Worm (Caenorhabditis elegans) whole organism, L1 larva: ENCODE data around the gene C35A5.3.
A peak's percentile ranks its signal among the peaks of the same experiment; 100 is the strongest.

ENCODE experiments used
- C16A3.4 ChIP-seq: fragments of 150-350 bp; optimal IDR thresholded peaks from 2 replicates; lab custom pipeline; 2014; ENCODE audit warnings: missing biosample characterization, missing genetic modification characterization
- C34B4.2 ChIP-seq: sonication (generic microtip); optimal IDR thresholded peaks from 2 replicates; lab custom pipeline; 2017; ENCODE audit warnings: mild to moderate bottlenecking, missing genetic modification characterization, missing compliant biosample characterization
- aha-1 ChIP-seq: fragments of 150-350 bp; optimal IDR thresholded peaks from 2 replicates; lab custom pipeline; 2014; ENCODE audit warnings: missing biosample characterization, missing genetic modification characterization
- alr-1 ChIP-seq: fragments of 200-800 bp; sonication (Bioruptor generic); optimal IDR thresholded peaks from 2 replicates; lab custom pipeline; 2018; ENCODE audit warnings: borderline replicate concordance, mild to moderate bottlenecking, missing genetic modification characterization, missing compliant biosample characterization
- aly-2 ChIP-seq: fragments of 150-350 bp; optimal IDR thresholded peaks from 2 replicates; lab custom pipeline; 2014; ENCODE audit warnings: missing biosample characterization, missing genetic modification characterization
- ama-1 ChIP-seq: fragments of 150-350 bp; optimal IDR thresholded peaks from 2 replicates; lab custom pipeline; 2014
- blmp-1 ChIP-seq: fragments of 150-350 bp; optimal IDR thresholded peaks from 2 replicates; lab custom pipeline; 2014; ENCODE audit warnings: missing biosample characterization, missing genetic modification characterization
- ceh-90 ChIP-seq: sonication (generic microtip); optimal IDR thresholded peaks from 2 replicates; lab custom pipeline; 2016; ENCODE audit warnings: missing genetic modification characterization, missing compliant biosample characterization
- ces-1 ChIP-seq: fragments of 150-350 bp; optimal IDR thresholded peaks from 2 replicates; lab custom pipeline; 2014; ENCODE audit warnings: missing biosample characterization, missing genetic modification reagents, missing genetic modification characterization
- dpl-1 ChIP-seq, 3 experiments: fragments of 150-350 bp in 2 of 3; sonication (generic microtip) in 1 of 3; optimal IDR thresholded peaks; 2 replicates each; lab custom pipeline; 2014 to 2017; ENCODE audit warnings: missing biosample characterization in 3 of 3, missing genetic modification characterization in 3 of 3, missing genetic modification reagents in 3 of 3
- efl-1 ChIP-seq, 4 experiments: fragments of 150-350 bp; optimal IDR thresholded peaks in 3 of 4; peaks in 1 of 4; 1 replicate in 1 of 4; 2 replicates in 3 of 4; lab custom pipeline; 2014; ENCODE audit warnings: missing biosample characterization in 2 of 4, missing genetic modification characterization in 2 of 4, missing genetic modification reagents in 2 of 4
- egl-13 ChIP-seq: sonication (generic microtip); optimal IDR thresholded peaks from 2 replicates; lab custom pipeline; 2016; ENCODE audit warnings: missing genotype, missing genetic modification reagents, missing genetic modification characterization, missing compliant biosample characterization
- egl-27 ChIP-seq, 2 experiments: fragments of 150-350 bp in 1 of 2; sonication (generic microtip); optimal IDR thresholded peaks; 3 replicates each; lab custom pipeline; 2017 to 2018; ENCODE audit warnings: missing biosample characterization in 2 of 2, missing genetic modification characterization in 2 of 2, missing genetic modification reagents in 2 of 2
- elt-2 ChIP-seq: sonication (generic microtip); optimal IDR thresholded peaks from 2 replicates; lab custom pipeline; 2016; ENCODE audit warnings: missing genetic modification characterization, mild to moderate bottlenecking, inconsistent platforms, missing compliant biosample characterization, missing genetic modification reagents
- elt-3 ChIP-seq, 6 experiments: fragments of 150-350 bp in 1 of 6; sonication (generic microtip); optimal IDR thresholded peaks; 2 replicates each; lab custom pipeline; 2017 to 2018; ENCODE audit warnings: missing biosample characterization in 6 of 6, missing genetic modification characterization in 6 of 6, inconsistent platforms in 1 of 6
- ets-5 ChIP-seq: fragments of 200-800 bp; sonication (Bioruptor generic); IDR thresholded peaks from 2 replicates; pipeline ENCODE4 v1.3.6; 2022; ENCODE audit warnings: missing genetic modification characterization, missing compliant biosample characterization
- fkh-4 ChIP-seq: sonication (generic microtip); optimal IDR thresholded peaks from 2 replicates; lab custom pipeline; 2016; ENCODE audit warnings: missing compliant biosample characterization, missing genetic modification characterization, borderline replicate concordance
- fkh-8 ChIP-seq: sonication (generic microtip); optimal IDR thresholded peaks from 2 replicates; lab custom pipeline; 2016; ENCODE audit warnings: mild to moderate bottlenecking, missing genetic modification characterization, missing compliant biosample characterization
- fos-1 ChIP-seq: fragments of 150-350 bp; optimal IDR thresholded peaks from 2 replicates; lab custom pipeline; 2014; ENCODE audit warnings: missing biosample characterization, missing genetic modification characterization
- jun-1 ChIP-seq: fragments of 150-350 bp; optimal IDR thresholded peaks from 2 replicates; lab custom pipeline; 2014; ENCODE audit warnings: missing biosample characterization, missing genetic modification reagents, missing genetic modification characterization
- lin-13 ChIP-seq: fragments of 150-350 bp; optimal IDR thresholded peaks from 2 replicates; lab custom pipeline; 2014; ENCODE audit warnings: missing biosample characterization, missing genetic modification reagents, missing genetic modification characterization
- lin-14 ChIP-seq: fragments of 200-800 bp; sonication (Bioruptor generic); optimal IDR thresholded peaks from 2 replicates; lab custom pipeline; 2018; ENCODE audit warnings: mild to moderate bottlenecking, missing genetic modification characterization, moderate library complexity, missing compliant biosample characterization
- lin-35 ChIP-seq, 2 experiments: fragments of 150-350 bp; optimal IDR thresholded peaks; 2 replicates each; lab custom pipeline; 2014; ENCODE audit warnings: missing biosample characterization in 2 of 2, missing genetic modification characterization in 2 of 2, missing genetic modification reagents in 2 of 2
- lin-39 ChIP-seq: fragments of 150-350 bp; optimal IDR thresholded peaks from 2 replicates; lab custom pipeline; 2014; ENCODE audit warnings: missing biosample characterization, missing genetic modification reagents, missing genetic modification characterization
- lir-3 ChIP-seq: sonication (generic microtip); optimal IDR thresholded peaks from 2 replicates; lab custom pipeline; 2016; ENCODE audit warnings: mild to moderate bottlenecking, missing genetic modification characterization, moderate library complexity, missing compliant biosample characterization; ENCODE audit not compliant: poor library complexity
- lsy-2 ChIP-seq, 2 experiments: fragments of 150-350 bp; optimal IDR thresholded peaks; 2 replicates each; lab custom pipeline; 2014; ENCODE audit warnings: missing biosample characterization in 2 of 2, missing genetic modification characterization in 2 of 2
- mdl-1 ChIP-seq, 2 experiments: fragments of 150-350 bp; optimal IDR thresholded peaks; 2 replicates each; lab custom pipeline; 2014 to 2017; ENCODE audit warnings: missing biosample characterization in 2 of 2, missing genetic modification characterization in 2 of 2, inconsistent platforms in 1 of 2
- mep-1 ChIP-seq: fragments of 150-350 bp; optimal IDR thresholded peaks from 2 replicates; lab custom pipeline; 2014; ENCODE audit warnings: missing biosample characterization, missing genetic modification characterization
- nhr-11 ChIP-seq: fragments of 150-350 bp; optimal IDR thresholded peaks from 2 replicates; lab custom pipeline; 2014; ENCODE audit warnings: missing biosample characterization, missing genetic modification characterization
- nhr-20 ChIP-seq: sonication (generic microtip); optimal IDR thresholded peaks from 2 replicates; lab custom pipeline; 2016; ENCODE audit warnings: mild to moderate bottlenecking, missing genetic modification characterization, missing compliant biosample characterization
- nhr-237 ChIP-seq: fragments of 150-350 bp; optimal IDR thresholded peaks from 2 replicates; lab custom pipeline; 2014; ENCODE audit warnings: missing biosample characterization, missing genetic modification characterization
- nhr-71 ChIP-seq: sonication (generic microtip); optimal IDR thresholded peaks from 2 replicates; lab custom pipeline; 2016; ENCODE audit warnings: mild to moderate bottlenecking, missing genetic modification characterization, moderate library complexity, missing compliant biosample characterization
- nhr-76 ChIP-seq: sonication (generic microtip); optimal IDR thresholded peaks from 2 replicates; lab custom pipeline; 2017; ENCODE audit warnings: missing biosample characterization, missing genetic modification characterization
- nhr-84 ChIP-seq: sonication (generic microtip); optimal IDR thresholded peaks from 2 replicates; lab custom pipeline; 2017; ENCODE audit warnings: missing biosample characterization, missing genetic modification characterization
- nhr-85 ChIP-seq: sonication (generic microtip); peaks from one replicate; lab custom pipeline; 2016; ENCODE audit warnings: missing genetic modification characterization, inconsistent platforms, missing compliant biosample characterization
- nhr-90 ChIP-seq: sonication (generic microtip); optimal IDR thresholded peaks from 2 replicates; lab custom pipeline; 2016; ENCODE audit warnings: mild to moderate bottlenecking, missing genetic modification characterization, missing compliant biosample characterization; ENCODE audit not compliant: poor library complexity
- pqm-1 ChIP-seq: sonication (generic microtip); optimal IDR thresholded peaks from 3 replicates; lab custom pipeline; 2017; ENCODE audit warnings: missing biosample characterization, missing genetic modification characterization
- rnt-1 ChIP-seq: sonication (generic microtip); optimal IDR thresholded peaks from 2 replicates; lab custom pipeline; 2016; ENCODE audit warnings: mild to moderate bottlenecking, missing genetic modification characterization, moderate library complexity, missing compliant biosample characterization
- skn-1 ChIP-seq: fragments of 150-350 bp; optimal IDR thresholded peaks from 2 replicates; lab custom pipeline; 2014; ENCODE audit warnings: missing biosample characterization, missing genetic modification characterization
- snu-23 ChIP-seq: sonication (generic microtip); optimal IDR thresholded peaks from 2 replicates; lab custom pipeline; 2016; ENCODE audit warnings: missing genetic modification characterization, missing compliant biosample characterization
- sox-4 ChIP-seq: sonication (generic microtip); optimal IDR thresholded peaks from 2 replicates; lab custom pipeline; 2016; ENCODE audit warnings: missing genetic modification characterization, missing compliant biosample characterization
- sup-37 ChIP-seq: fragments of 200-800 bp; sonication (Bioruptor generic); optimal IDR thresholded peaks from 2 replicates; lab custom pipeline; 2018; ENCODE audit warnings: mild to moderate bottlenecking, missing genetic modification characterization, missing compliant biosample characterization
- swsn-7 ChIP-seq: sonication (generic microtip); optimal IDR thresholded peaks from 2 replicates; lab custom pipeline; 2016; ENCODE audit warnings: missing genetic modification characterization, missing compliant biosample characterization
- unc-130 ChIP-seq: fragments of 150-350 bp; optimal IDR thresholded peaks from 2 replicates; lab custom pipeline; 2017; ENCODE audit warnings: missing biosample characterization, missing genetic modification characterization, inconsistent platforms
- unc-86 ChIP-seq: sonication (generic microtip); optimal IDR thresholded peaks from 2 replicates; lab custom pipeline; 2016; ENCODE audit warnings: missing genetic modification characterization, missing compliant biosample characterization
- unc-98 ChIP-seq: fragments of 200-800 bp; sonication (Bioruptor generic); IDR thresholded peaks from 2 replicates; pipeline ENCODE4 v1.3.6; 2022; ENCODE audit warnings: missing genetic modification characterization, missing compliant biosample characterization
- vab-15 ChIP-seq: sonication (generic microtip); optimal IDR thresholded peaks from 2 replicates; lab custom pipeline; 2017; ENCODE audit warnings: missing genotype, mild to moderate bottlenecking, missing genetic modification characterization, missing compliant biosample characterization
- zip-4 ChIP-seq: fragments of 200-800 bp; sonication (Bioruptor generic); optimal IDR thresholded peaks from 2 replicates; lab custom pipeline; 2018; ENCODE audit warnings: mild to moderate bottlenecking, missing genetic modification characterization, moderate library complexity, missing compliant biosample characterization
- ztf-11 ChIP-seq, 2 experiments: sonication (generic microtip); optimal IDR thresholded peaks; 2 replicates each; lab custom pipeline; 2016 to 2017; ENCODE audit warnings: missing genetic modification characterization in 2 of 2, missing biosample characterization in 1 of 2, missing compliant biosample characterization in 1 of 2
- ztf-4 ChIP-seq: fragments of 150-350 bp; optimal IDR thresholded peaks from 2 replicates; lab custom pipeline; 2014; ENCODE audit warnings: missing biosample characterization, missing genetic modification characterization

Gene C35A5.3

ce11 chrV:10536095-10536691, 35.0 kb upstream of the C35A5.3 start, which contains the start of gene ppm-1.A:
TSS of gene ppm-1.A (minus strand) at chrV:10536388.
- TF ChIP-seq blmp-1 (tag; lab: Kevin White, UChicago) (peak; percentile 73), nhr-71 (tag; lab: Kevin White, UChicago) (peak; percentile 57), aha-1 (tag; lab: Kevin White, UChicago) (no peak), lin-35 (GFP tag; optimal IDR thresholded peaks at IDR 0.05; lab: Kevin White, UChicago) (peak in 1 of 2 experiments; percentile 44), unc-86 (no peak), lin-14 (GFP tag; lab: Kevin White, UChicago) (peak; percentile 54), lin-39 (tag; lab: Kevin White, UChicago) (no peak), mdl-1 (tag; optimal IDR thresholded peaks at IDR 0.05; lab: Kevin White, UChicago) (peak in 1 of 2 experiments; percentile 22), nhr-84 (no peak), nhr-237 (tag; lab: Kevin White, UChicago) (no peak), ceh-90 (tag; lab: Kevin White, UChicago) (no peak), ztf-4 (tag; lab: Kevin White, UChicago) (no peak), nhr-11 (no peak), mep-1 (peak; percentile 29), efl-1 (optimal IDR thresholded peaks at IDR 0.05; lab: Kevin White, UChicago) (peak in 1 of 2 experiments; percentile 7), efl-1 (GFP tag; optimal IDR thresholded peaks at IDR 0.05 in 1 of 2; lab: Kevin White, UChicago) (peak in 1 of 2 experiments; percentile 83), vab-15 (tag; lab: Kevin White, UChicago) (no peak), elt-2 (tag; lab: Kevin White, UChicago) (no peak), lin-13 (GFP tag; lab: Kevin White, UChicago) (no peak), elt-3 (tag; optimal IDR thresholded peaks at IDR 0.05; lab: Kevin White, UChicago) (peak in 2 of 6 experiments; percentile 14 to 60), nhr-85 (peak; percentile 60), skn-1 (peak; percentile 8), snu-23 (peak; percentile 45), aly-2 (tag; lab: Kevin White, UChicago) (no peak), lsy-2 (tag; optimal IDR thresholded peaks at IDR 0.05; lab: Kevin White, UChicago) (peak; percentile 1 to 28), jun-1 (tag; lab: Kevin White, UChicago) (no peak), egl-27 (tag; optimal IDR thresholded peaks at IDR 0.05; lab: Kevin White, UChicago) (no peak), C34B4.2 (tag; lab: Kevin White, UChicago) (no peak), ama-1 (lab: Kevin White, UChicago) (peak; percentile 28), rnt-1 (peak; percentile 1), fkh-4 (tag; lab: Kevin White, UChicago) (no peak), lir-3 (tag; lab: Kevin White, UChicago) (peak; percentile 10), egl-13 (tag; lab: Kevin White, UChicago) (no peak), fos-1 (no peak), nhr-20 (tag; lab: Kevin White, UChicago) (peak; percentile 70), ets-5 (no peak), unc-130 (tag; lab: Kevin White, UChicago) (no peak), dpl-1 (GFP tag; optimal IDR thresholded peaks at IDR 0.05; lab: Kevin White, UChicago) (peak in 1 of 3 experiments; percentile 50)

ce11 chrV:10535325-10535724, 34.1 kb upstream of the C35A5.3 start:
- TF ChIP-seq fkh-8 (tag; lab: Kevin White, UChicago) = peak; percentile 50
- TF ChIP-seq ets-5 = no peak
- no peak for TF ChIP-seq nhr-76 (tag; lab: Kevin White, UChicago)
- TF ChIP-seq rnt-1 = peak; percentile 16
- TF ChIP-seq unc-98 = no peak
- peak; percentile 63 for TF ChIP-seq nhr-71 (tag; lab: Kevin White, UChicago)
- no peak for TF ChIP-seq lin-39 (tag; lab: Kevin White, UChicago)
- TF ChIP-seq ces-1 = no peak
- no peak for TF ChIP-seq C16A3.4 (tag; lab: Kevin White, UChicago)
- TF ChIP-seq nhr-20 (tag; lab: Kevin White, UChicago) = peak; percentile 53
- TF ChIP-seq sup-37 (GFP tag; lab: Kevin White, UChicago) = no peak
- no peak for TF ChIP-seq pqm-1
- TF ChIP-seq elt-2 (tag; lab: Kevin White, UChicago) = peak; percentile 17
- no peak for TF ChIP-seq alr-1 (tag; lab: Kevin White, UChicago)
- no peak for TF ChIP-seq egl-27 (tag; optimal IDR thresholded peaks at IDR 0.05; lab: Kevin White, UChicago)
- TF ChIP-seq sox-4 (tag; lab: Kevin White, UChicago) = no peak
- TF ChIP-seq mdl-1 (tag; optimal IDR thresholded peaks at IDR 0.05; lab: Kevin White, UChicago) = peak in 1 of 2 experiments; percentile 31
- TF ChIP-seq nhr-11 = no peak
- no peak for TF ChIP-seq skn-1
- peak; percentile 58 for TF ChIP-seq ama-1 (lab: Kevin White, UChicago)
- TF ChIP-seq swsn-7 (tag; lab: Kevin White, UChicago) = no peak
- TF ChIP-seq nhr-90 = peak; percentile 24
- TF ChIP-seq zip-4 (GFP tag; lab: Kevin White, UChicago) = no peak
- TF ChIP-seq ztf-11 (tag; optimal IDR thresholded peaks at IDR 0.05; lab: Kevin White, UChicago) = no peak
- peak; percentile 42 for TF ChIP-seq mep-1
